Worm (Caenorhabditis elegans): ENCODE results near the gene mab-5.
A peak's percentile ranks its signal among the peaks of the same experiment; 100 is the strongest.

mab-5 gene

DNA sequence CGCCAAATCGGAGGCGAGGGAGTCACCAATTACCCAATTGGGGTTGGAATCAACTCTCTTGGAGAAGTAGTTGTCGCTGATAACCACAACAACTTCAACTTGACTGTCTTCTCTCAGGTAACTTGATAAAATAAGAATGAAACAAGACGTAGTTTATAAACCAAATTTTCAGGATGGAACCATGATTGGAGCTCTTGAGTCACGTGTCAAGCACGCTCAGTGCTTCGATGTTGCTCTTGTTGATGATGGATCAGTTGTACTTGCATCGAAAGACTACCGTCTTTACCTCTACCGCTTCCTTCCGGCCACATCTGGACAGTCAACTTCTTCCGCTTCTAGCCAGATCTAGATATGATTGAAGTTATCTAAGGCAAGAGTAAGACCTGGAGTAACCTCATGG, 47.3 kb downstream of the mab-5 start:
- TF ChIP-seq ref-1 (GFP tag; conservative IDR thresholded peaks at IDR 0.05), result no peak
- no peak for TF ChIP-seq tab-1 (GFP tag; IDR thresholded peaks at IDR 0.05)
- TF ChIP-seq klf-2 (GFP tag; conservative IDR thresholded peaks at IDR 0.05), result no peak
- no peak for TF ChIP-seq cog-1 (tag; optimal IDR thresholded peaks at IDR 0.05)
- no peak for TF ChIP-seq ztf-23 (GFP tag; IDR thresholded peaks at IDR 0.05)
- no peak for TF ChIP-seq flt-1 (GFP tag; IDR thresholded peaks at IDR 0.05)
- TF ChIP-seq med-1 (GFP tag; optimal IDR thresholded peaks at IDR 0.05; ENCODE audit: insufficient read depth), result no peak
- no peak for TF ChIP-seq T22C8.4 (GFP tag; IDR thresholded peaks at IDR 0.05)

DNA sequence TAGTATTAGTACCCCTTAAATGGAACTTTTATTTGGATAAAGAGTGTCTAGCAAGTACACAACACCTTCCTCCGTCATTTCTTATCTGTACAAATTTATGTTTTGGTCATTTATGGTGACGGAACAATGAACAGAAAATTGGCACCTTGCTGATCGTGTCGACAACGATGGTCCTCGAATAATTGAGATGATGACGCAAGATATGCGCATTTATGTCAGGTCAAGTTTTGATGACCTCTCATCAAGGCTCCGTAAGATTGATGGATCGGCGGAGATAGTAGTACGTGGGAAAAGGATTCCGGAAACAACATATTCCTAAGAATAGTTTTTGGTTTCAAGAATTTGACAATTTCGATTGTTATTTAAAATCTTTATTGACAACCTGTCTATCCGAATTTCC, 49.1 kb downstream of the mab-5 start:
- TF ChIP-seq klf-2 (GFP tag; conservative IDR thresholded peaks at IDR 0.05) (no peak), cog-1 (tag; optimal IDR thresholded peaks at IDR 0.05) (peak; percentile 23)

DNA sequence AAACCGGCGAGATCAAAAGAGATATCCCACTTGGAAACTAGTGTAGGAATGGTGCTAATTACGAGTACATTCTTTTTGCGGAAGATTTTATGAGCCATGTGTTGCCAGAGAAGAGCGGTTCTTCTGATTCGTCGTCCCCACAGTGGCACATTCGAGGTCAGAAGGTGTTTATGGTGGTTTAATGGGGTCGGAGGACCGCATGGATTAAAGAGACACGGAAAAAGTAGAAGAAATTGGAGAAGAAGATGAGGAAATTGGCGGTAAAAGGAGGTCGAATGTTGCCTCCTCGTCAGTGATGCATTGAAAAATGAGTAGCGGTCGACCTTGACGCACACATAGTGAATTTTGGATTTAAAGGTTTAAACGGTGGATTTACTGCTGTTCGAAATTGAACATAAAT, 49.7 kb downstream of the mab-5 start:
- TF ChIP-seq flt-1 (GFP tag; IDR thresholded peaks at IDR 0.05), result peak; percentile 25; the same call in 1 of the 2 replicates
- TF ChIP-seq cog-1 (tag; optimal IDR thresholded peaks at IDR 0.05), result no peak
- 0 out of 2 replicates have a peak, but pooled peaks have one; percentile 46 for TF ChIP-seq ztf-23 (GFP tag; IDR thresholded peaks at IDR 0.05)
- no peak for TF ChIP-seq tab-1 (GFP tag; IDR thresholded peaks at IDR 0.05)
- TF ChIP-seq med-1 (GFP tag; optimal IDR thresholded peaks at IDR 0.05; ENCODE audit: insufficient read depth), result no peak

DNA sequence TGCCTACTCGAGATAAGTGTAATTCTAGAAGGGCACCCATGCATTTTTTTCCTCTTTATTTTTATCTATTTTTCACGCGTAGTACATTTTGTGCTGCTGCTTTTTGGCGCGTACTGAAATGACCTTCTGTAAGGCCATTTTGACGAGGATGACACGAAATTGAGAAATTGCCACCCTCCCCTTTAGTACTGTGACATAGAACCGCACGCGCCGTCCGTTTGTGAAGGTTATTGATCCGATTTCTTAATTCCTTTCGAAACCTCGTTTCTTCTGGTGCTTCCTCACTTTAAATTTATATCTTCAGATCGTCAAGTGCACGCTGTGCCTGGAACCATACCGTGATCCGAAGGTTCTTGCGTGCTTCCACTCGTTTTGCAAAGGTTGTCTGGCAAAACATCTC, 52.2 kb downstream of the mab-5 start:
- no peak for TF ChIP-seq cog-1 (tag; optimal IDR thresholded peaks at IDR 0.05)
- TF ChIP-seq tab-1 (GFP tag; IDR thresholded peaks at IDR 0.05), result no peak
- no peak for TF ChIP-seq T22C8.4 (GFP tag; IDR thresholded peaks at IDR 0.05)
- no peak for TF ChIP-seq ref-1 (GFP tag; conservative IDR thresholded peaks at IDR 0.05)
- TF ChIP-seq med-1 (GFP tag; optimal IDR thresholded peaks at IDR 0.05; ENCODE audit: insufficient read depth), result no peak
- no peak for TF ChIP-seq klf-2 (GFP tag; conservative IDR thresholded peaks at IDR 0.05)
- TF ChIP-seq ztf-29 (GFP tag; IDR thresholded peaks at IDR 0.05), result no peak
- no peak for TF ChIP-seq flt-1 (GFP tag; IDR thresholded peaks at IDR 0.05)
- TF ChIP-seq ztf-23 (GFP tag; IDR thresholded peaks at IDR 0.05), result no peak

DNA sequence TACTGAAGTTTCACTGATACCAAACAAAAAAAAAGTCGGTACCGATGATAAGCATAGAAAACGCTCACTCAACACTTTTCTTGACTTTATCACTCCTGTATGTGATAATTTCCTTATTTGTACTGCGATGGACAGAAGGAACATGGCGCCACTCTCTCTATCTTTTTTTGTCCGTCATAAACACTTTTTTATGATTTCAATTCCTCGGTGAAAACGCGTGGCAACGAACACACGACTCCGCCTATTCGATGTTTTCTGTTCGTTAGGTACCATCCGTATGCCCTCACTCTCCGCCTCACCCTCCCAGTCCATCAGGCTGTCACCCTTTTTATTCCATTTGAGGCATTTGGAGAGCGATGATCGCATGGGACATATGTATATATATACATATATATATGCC, 52.9 kb downstream of the mab-5 start:
- TF ChIP-seq cog-1 (tag; optimal IDR thresholded peaks at IDR 0.05), result no peak
- TF ChIP-seq tab-1 (GFP tag; IDR thresholded peaks at IDR 0.05), result no peak
- TF ChIP-seq ztf-23 (GFP tag; IDR thresholded peaks at IDR 0.05), result no peak
- TF ChIP-seq klf-2 (GFP tag; conservative IDR thresholded peaks at IDR 0.05), result no peak

DNA sequence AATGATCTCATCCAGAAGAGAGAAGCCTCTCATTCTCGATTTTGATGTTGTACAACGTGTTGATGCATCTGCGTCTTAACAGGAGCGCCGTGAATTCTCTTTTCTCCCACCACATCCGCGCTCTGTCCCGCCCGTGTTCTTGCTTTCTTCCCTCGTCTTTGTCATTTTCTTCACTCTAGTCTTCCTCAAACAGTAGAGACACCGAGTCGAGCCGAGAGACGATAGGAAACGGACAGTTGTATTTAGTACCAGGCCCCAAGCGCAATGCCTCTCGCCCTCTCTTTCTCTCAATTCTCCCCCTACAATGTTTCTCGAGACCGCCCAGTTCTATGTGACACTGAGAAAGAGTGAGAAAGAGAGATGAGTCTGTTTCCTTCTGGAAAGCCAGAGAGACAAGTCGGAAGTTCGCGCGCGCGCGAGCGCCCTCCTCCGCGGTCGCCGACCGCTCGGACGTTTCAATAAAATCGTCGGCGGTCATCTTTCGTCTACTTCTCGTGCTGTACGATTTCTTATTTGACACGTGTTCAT, 53.7 kb downstream of the mab-5 start, which contains the start of gene ZK112.4:
Gene ZK112.4 (minus strand): TSS at position 478 of the 528 bp plus-strand sequence.
- TF ChIP-seq med-1 (GFP tag; optimal IDR thresholded peaks at IDR 0.05; ENCODE audit: insufficient read depth), result no peak
- TF ChIP-seq klf-2 (GFP tag; conservative IDR thresholded peaks at IDR 0.05), result no peak
- TF ChIP-seq ztf-23 (GFP tag; IDR thresholded peaks at IDR 0.05), result peak; percentile 27; the same call in 1 of the 2 replicates
- peak; percentile 28; the same call in 1 of the 2 replicates for TF ChIP-seq flt-1 (GFP tag; IDR thresholded peaks at IDR 0.05)
- peak; percentile 85 for TF ChIP-seq cog-1 (tag; optimal IDR thresholded peaks at IDR 0.05)
- TF ChIP-seq tab-1 (GFP tag; IDR thresholded peaks at IDR 0.05), result no peak
- TF ChIP-seq T22C8.4 (GFP tag; IDR thresholded peaks at IDR 0.05), result no peak
- no peak for TF ChIP-seq ref-1 (GFP tag; conservative IDR thresholded peaks at IDR 0.05)
- no peak for TF ChIP-seq ztf-29 (GFP tag; IDR thresholded peaks at IDR 0.05)

DNA sequence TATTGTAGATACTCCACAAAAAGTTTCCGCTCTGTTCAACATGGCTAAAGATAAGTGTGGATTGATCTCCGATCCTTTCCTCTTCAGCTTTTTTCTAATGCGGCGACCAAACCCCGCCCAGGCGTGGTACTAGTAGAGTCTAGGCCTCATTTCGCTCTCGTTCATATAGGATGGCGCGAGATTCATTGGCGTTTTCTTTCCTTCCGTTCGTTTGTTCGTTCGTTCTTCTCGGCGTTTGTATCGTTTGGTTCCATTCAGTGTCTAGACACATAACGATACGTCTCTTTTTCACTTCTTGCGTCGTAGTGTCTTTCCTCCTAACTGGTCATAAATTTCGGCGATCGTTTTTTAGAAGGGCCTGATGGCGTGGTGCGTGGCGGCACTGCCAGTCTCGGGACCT, 54.2 kb downstream of the mab-5 start:
- TF ChIP-seq ref-1 (GFP tag; conservative IDR thresholded peaks at IDR 0.05) (no peak), klf-2 (GFP tag; conservative IDR thresholded peaks at IDR 0.05) (no peak), flt-1 (GFP tag; IDR thresholded peaks at IDR 0.05) (0 out of 2 replicates have a peak, but pooled peaks have one; percentile 23), ztf-23 (GFP tag; IDR thresholded peaks at IDR 0.05) (no peak), ztf-29 (GFP tag; IDR thresholded peaks at IDR 0.05) (no peak)

DNA sequence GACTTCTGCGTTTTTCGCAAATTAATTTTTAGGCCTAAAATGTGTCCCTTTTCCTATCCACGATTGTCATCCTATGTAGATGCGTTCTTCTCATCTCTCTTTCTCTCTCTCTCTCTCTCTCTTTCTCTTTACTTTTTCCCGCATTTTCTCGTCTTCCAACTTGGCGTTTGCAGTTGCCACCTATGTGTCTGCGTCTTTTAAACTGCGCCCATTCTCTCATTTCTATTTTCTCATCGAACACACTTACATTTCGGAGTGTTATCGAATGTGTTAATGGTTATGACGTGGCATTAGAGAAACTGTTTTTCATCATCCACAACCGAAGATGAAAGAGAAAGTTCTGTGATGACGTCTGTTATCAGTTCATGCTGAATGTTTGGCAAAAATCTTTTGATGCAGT, 54.8 kb downstream of the mab-5 start:
- TF ChIP-seq cog-1 (tag; optimal IDR thresholded peaks at IDR 0.05) (peak; percentile 39), flt-1 (GFP tag; IDR thresholded peaks at IDR 0.05) (0 out of 2 replicates have a peak, but pooled peaks have one; percentile 17), med-1 (GFP tag; optimal IDR thresholded peaks at IDR 0.05; ENCODE audit: insufficient read depth) (no peak), klf-2 (GFP tag; conservative IDR thresholded peaks at IDR 0.05) (no peak), T22C8.4 (GFP tag; IDR thresholded peaks at IDR 0.05) (no peak)

All from whole organism, midembryonic.